Worm (Caenorhabditis elegans) whole organism, young adult: ENCODE measurements around the gene T04C12.11.

Experiments used
- B0035.1 ChIP-seq: sonication (generic microtip); optimal IDR thresholded peaks from 2 replicates; lab custom pipeline; 2016; ENCODE audit warnings: missing genetic modification characterization, mild to moderate bottlenecking, missing compliant biosample characterization, missing genotype, missing genetic modification reagents
- C06A6.2 ChIP-seq: fragments of 200-800 bp; sonication (Bioruptor generic); conservative IDR thresholded peaks from 2 replicates; pipeline ENCODE4 v1.3.6; 2022; ENCODE audit warnings: missing genetic modification characterization, missing compliant biosample characterization
- F33H1.4 ChIP-seq: fragments of 200-800 bp; sonication (Bioruptor generic); IDR thresholded peaks from 2 replicates; pipeline ENCODE4 v1.3.6; 2022; ENCODE audit warnings: missing genetic modification reagents, missing genetic modification characterization, missing compliant biosample characterization
- F39B2.1 ChIP-seq: fragments of 200-800 bp; sonication (Bioruptor generic); IDR thresholded peaks from 2 replicates; pipeline ENCODE4 v1.3.6; 2022; ENCODE audit warnings: missing genetic modification reagents, missing genetic modification characterization, missing compliant biosample characterization
- F52B5.7 ChIP-seq: sonication (generic microtip); optimal IDR thresholded peaks from 2 replicates; lab custom pipeline; 2016; ENCODE audit warnings: mild to moderate bottlenecking, missing genetic modification characterization, missing compliant biosample characterization
- F55B11.4 ChIP-seq: sonication (generic microtip); optimal IDR thresholded peaks from 2 replicates; lab custom pipeline; 2016; ENCODE audit warnings: missing compliant biosample characterization, missing genetic modification characterization, borderline replicate concordance; ENCODE audit not compliant: insufficient read depth
- F57C9.4 ChIP-seq: sonication (generic microtip); optimal IDR thresholded peaks from 2 replicates; lab custom pipeline; 2017; ENCODE audit warnings: mild to moderate bottlenecking, missing genetic modification characterization, missing compliant biosample characterization
- K11D2.4 ChIP-seq: fragments of 200-800 bp; sonication (Bioruptor generic); IDR thresholded peaks from 2 replicates; pipeline ENCODE4 v1.3.6; 2022; ENCODE audit warnings: missing genetic modification reagents, missing genetic modification characterization, missing compliant biosample characterization
- K12H6.12 ChIP-seq: fragments of 200-800 bp; sonication (Bioruptor generic); optimal IDR thresholded peaks from 2 replicates; lab custom pipeline; 2018; ENCODE audit warnings: mild to moderate bottlenecking, missing genetic modification characterization, missing compliant biosample characterization
- Y95B8A.8 ChIP-seq: fragments of 200-800 bp; sonication (Bioruptor generic); IDR thresholded peaks from 2 replicates; pipeline ENCODE4 v1.3.6; 2022; ENCODE audit warnings: missing genetic modification reagents, missing genetic modification characterization, missing compliant biosample characterization
- aptf-2 ChIP-seq: fragments of 200-800 bp; sonication (Bioruptor generic); conservative IDR thresholded peaks from 2 replicates; pipeline ENCODE4 v1.3.6; 2022; ENCODE audit warnings: missing genetic modification reagents, missing genetic modification characterization, missing compliant biosample characterization
- attf-5 ChIP-seq: fragments of 200-800 bp; sonication (Bioruptor generic); optimal IDR thresholded peaks from 2 replicates; lab custom pipeline; 2018; ENCODE audit warnings: mild to moderate bottlenecking, missing genetic modification characterization, missing compliant biosample characterization
- cebp-1 ChIP-seq, 2 experiments: fragments of 200-800 bp in 1 of 2; sonication (Bioruptor generic) in 1 of 2; sonication (generic microtip) in 1 of 2; IDR thresholded peaks in 1 of 2; optimal IDR thresholded peaks in 1 of 2; 2 replicates each; pipeline versions ENCODE4 v1.3.6 to Lab custom; 2017 to 2022; ENCODE audit warnings: missing compliant biosample characterization in 2 of 2, missing genetic modification characterization in 2 of 2, mild to moderate bottlenecking in 1 of 2, missing genetic modification reagents in 1 of 2, moderate library complexity in 1 of 2
- ceh-27 ChIP-seq: fragments of 200-800 bp; sonication (Bioruptor generic); optimal IDR thresholded peaks from 2 replicates; lab custom pipeline; 2018; ENCODE audit warnings: mild to moderate bottlenecking, missing genetic modification characterization, moderate library complexity, missing compliant biosample characterization
- ceh-58 ChIP-seq: fragments of 200-800 bp; sonication (Bioruptor generic); IDR thresholded peaks from 2 replicates; pipeline ENCODE4 v1.3.6; 2022; ENCODE audit warnings: missing genetic modification characterization, missing compliant biosample characterization
- dox-1 ChIP-seq: fragments of 200-800 bp; sonication (Bioruptor generic); IDR thresholded peaks from 2 replicates; pipeline ENCODE4 v1.3.6; 2022; ENCODE audit warnings: missing genetic modification reagents, missing genetic modification characterization, missing compliant biosample characterization
- hmg-1.2 ChIP-seq: fragments of 200-800 bp; sonication (Bioruptor generic); IDR thresholded peaks from 2 replicates; pipeline ENCODE4 v1.3.6; 2022; ENCODE audit warnings: missing genetic modification reagents, missing genetic modification characterization, missing compliant biosample characterization
- lin-40 ChIP-seq: sonication (generic microtip); optimal IDR thresholded peaks from 2 replicates; lab custom pipeline; 2016; ENCODE audit warnings: missing genetic modification characterization, mild to moderate bottlenecking, missing compliant biosample characterization, missing genotype, missing genetic modification reagents
- lsl-1 ChIP-seq: fragments of 200-800 bp; sonication (Bioruptor generic); optimal IDR thresholded peaks from 2 replicates; lab custom pipeline; 2018; ENCODE audit warnings: mild to moderate bottlenecking, missing genetic modification characterization, moderate library complexity, missing compliant biosample characterization
- madf-3 ChIP-seq: fragments of 200-800 bp; sonication (Bioruptor generic); IDR thresholded peaks from 2 replicates; pipeline ENCODE4 v1.3.6; 2022; ENCODE audit warnings: missing genetic modification reagents, missing genetic modification characterization, missing compliant biosample characterization
- madf-6 ChIP-seq: fragments of 200-800 bp; sonication (Bioruptor generic); IDR thresholded peaks from 2 replicates; pipeline ENCODE4 v1.3.6; 2022; ENCODE audit warnings: missing genetic modification reagents, missing genetic modification characterization, missing compliant biosample characterization
- mcd-1 ChIP-seq: fragments of 200-800 bp; sonication (Bioruptor generic); IDR thresholded peaks from 2 replicates; pipeline ENCODE4 v1.3.6; 2022; ENCODE audit warnings: missing genetic modification reagents, missing genetic modification characterization, missing compliant biosample characterization
- nfyb-1 ChIP-seq: fragments of 200-800 bp; sonication (Bioruptor generic); IDR thresholded peaks from 2 replicates; pipeline ENCODE4 v1.3.6; 2022; ENCODE audit warnings: missing genetic modification reagents, missing genetic modification characterization, missing compliant biosample characterization
- nhr-80 ChIP-seq: sonication (generic microtip); optimal IDR thresholded peaks from 2 replicates; lab custom pipeline; 2016; ENCODE audit warnings: missing genetic modification characterization, missing compliant biosample characterization
- pbrm-1 ChIP-seq: fragments of 200-800 bp; sonication (Bioruptor generic); IDR thresholded peaks from 2 replicates; pipeline ENCODE4 v1.3.6; 2022; ENCODE audit warnings: missing genetic modification reagents, missing genetic modification characterization, missing compliant biosample characterization
- rpc-1 ChIP-seq, 2 experiments: fragments of 150-350 bp in 1 of 2; sonication (generic microtip) in 1 of 2; optimal IDR thresholded peaks; 2 replicates each; lab custom pipeline; 2014 to 2018; ENCODE audit warnings: missing biosample characterization in 1 of 2, missing genetic modification characterization in 1 of 2, missing genetic modification reagents in 1 of 2, missing genotype in 1 of 2
- snpc-1.1 ChIP-seq: sonication (generic microtip); optimal IDR thresholded peaks from 2 replicates; lab custom pipeline; 2017; ENCODE audit warnings: missing genetic modification characterization, mild to moderate bottlenecking, missing compliant biosample characterization, antibody characterized with exemption, moderate library complexity, missing genotype, missing genetic modification reagents; ENCODE audit not compliant: insufficient read depth
- snpc-3.4 ChIP-seq: sonication (generic microtip); optimal IDR thresholded peaks from 2 replicates; lab custom pipeline; 2017; ENCODE audit warnings: missing genetic modification characterization, mild to moderate bottlenecking, missing compliant biosample characterization, antibody characterized with exemption, moderate library complexity, missing genotype, missing genetic modification reagents
- somi-1 ChIP-seq: fragments of 200-800 bp; sonication (Bioruptor generic); optimal IDR thresholded peaks from 2 replicates; lab custom pipeline; 2018; ENCODE audit warnings: mild to moderate bottlenecking, missing genetic modification characterization, missing compliant biosample characterization
- sptf-2 ChIP-seq: fragments of 200-800 bp; sonication (Bioruptor generic); optimal IDR thresholded peaks from 2 replicates; lab custom pipeline; 2018; ENCODE audit warnings: mild to moderate bottlenecking, missing genetic modification characterization, missing compliant biosample characterization
- tbx-9 ChIP-seq: sonication (generic microtip); optimal IDR thresholded peaks from 2 replicates; lab custom pipeline; 2016; ENCODE audit warnings: borderline replicate concordance, missing genetic modification characterization, inconsistent platforms, missing compliant biosample characterization
- unc-130 ChIP-seq: sonication (generic microtip); optimal IDR thresholded peaks from 2 replicates; lab custom pipeline; 2016; ENCODE audit warnings: missing genetic modification reagents, missing genetic modification characterization, missing compliant biosample characterization
- xnd-1 ChIP-seq: sonication (generic microtip); optimal IDR thresholded peaks from 2 replicates; lab custom pipeline; 2016; ENCODE audit warnings: missing genotype, missing genetic modification reagents, missing genetic modification characterization, missing compliant biosample characterization
- zfh-2 ChIP-seq: fragments of 200-800 bp; sonication (Bioruptor generic); conservative IDR thresholded peaks from 2 replicates; pipeline ENCODE4 v1.3.6; 2022; ENCODE audit warnings: missing genetic modification reagents, missing genetic modification characterization, missing compliant biosample characterization
- ztf-3 ChIP-seq: fragments of 200-800 bp; sonication (Bioruptor generic); optimal IDR thresholded peaks from 2 replicates; lab custom pipeline; 2018; ENCODE audit warnings: mild to moderate bottlenecking, missing genetic modification characterization, missing compliant biosample characterization

T04C12.11 gene

DNA sequence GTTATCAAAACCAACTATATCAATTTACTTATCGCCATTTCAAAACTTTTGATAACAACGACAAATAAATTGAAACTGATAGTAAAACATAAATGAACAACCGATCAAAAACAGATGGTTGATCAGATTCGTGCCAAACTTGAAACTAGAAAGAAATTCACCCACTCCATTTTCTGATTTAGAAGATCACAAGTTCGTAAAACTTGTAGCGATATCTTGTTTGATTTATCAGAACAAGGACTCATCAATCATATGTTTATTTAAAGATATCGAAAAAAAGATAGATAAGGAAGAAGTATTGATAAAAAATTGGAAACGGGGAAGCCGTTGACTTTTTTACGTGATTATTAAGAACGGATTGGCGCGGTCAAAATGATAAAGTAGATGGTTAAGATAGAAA lies 27.0 kb upstream of the T04C12.11 start (continued):
- TF ChIP-seq madf-3 (GFP tag; lab: Robert Waterston, UW) (no peak), F55B11.4 (no peak)
- TF ChIP-seq, all 124 proteins: peak for 2

DNA sequence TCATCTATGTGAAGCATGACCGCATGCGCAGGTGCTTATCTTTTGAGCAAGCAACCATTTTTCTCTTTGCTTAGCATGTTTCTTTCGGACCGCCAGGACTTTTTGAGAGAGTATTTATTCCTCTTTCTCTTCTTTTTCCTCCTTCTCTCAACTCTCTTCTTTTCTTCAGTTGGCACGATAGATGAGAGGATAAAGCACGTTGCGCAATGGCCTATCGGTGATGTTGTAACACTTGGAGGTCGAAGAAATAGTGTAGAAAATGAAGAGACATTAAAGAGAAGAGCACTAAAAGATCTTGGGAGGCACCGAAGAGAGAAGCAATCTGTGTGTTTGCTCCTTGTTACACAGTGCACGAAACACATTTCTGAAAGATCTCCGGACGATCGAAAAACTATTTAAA lies 23.6 kb upstream of the T04C12.11 start:
- TF ChIP-seq dox-1 (GFP tag; lab: Robert Waterston, UW) (no peak), somi-1 (GFP tag; lab: Kevin White, UChicago) (no peak), hmg-1.2 (GFP tag; lab: Robert Waterston, UW) (peak; percentile 45; the same call in 1 of the 2 replicates)

DNA sequence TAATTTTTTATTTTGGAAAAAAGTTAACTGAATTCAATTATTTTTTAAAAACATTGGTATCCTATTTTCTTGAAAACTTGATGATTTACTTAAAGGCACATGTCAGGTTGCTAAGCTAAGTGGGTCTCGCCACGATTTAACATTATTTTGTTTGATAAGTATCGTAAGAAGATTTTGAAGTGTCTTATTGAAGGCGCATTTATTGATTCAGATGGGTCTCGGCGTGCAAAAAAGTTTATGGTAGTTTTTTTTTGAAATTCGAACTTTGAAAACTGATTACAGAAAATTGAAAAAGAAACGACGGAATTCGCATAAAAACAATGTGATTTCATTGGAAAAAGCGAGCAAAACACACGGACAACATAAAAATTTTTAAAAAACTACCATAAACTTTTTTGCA lies 22.9 kb upstream of the T04C12.11 start:
- TF ChIP-seq attf-5 (GFP tag; lab: Kevin White, UChicago) (no peak), lsl-1 (GFP tag; lab: Kevin White, UChicago) (peak; percentile 77), snpc-1.1 (tag; lab: Kevin White, UChicago) (no peak), B0035.1 (tag; lab: Kevin White, UChicago) (no peak), snpc-3.4 (tag; lab: Kevin White, UChicago) (no peak), aptf-2 (GFP tag; lab: Robert Waterston, UW) (no peak), somi-1 (GFP tag; lab: Kevin White, UChicago) (no peak), F33H1.4 (peak; percentile 57; the same call in 1 of the 2 replicates), tbx-9 (tag; lab: Kevin White, UChicago) (no peak), xnd-1 (tag; lab: Kevin White, UChicago) (no peak), madf-6 (GFP tag; lab: Robert Waterston, UW) (peak; percentile 34; the same call in 1 of the 2 replicates)

DNA sequence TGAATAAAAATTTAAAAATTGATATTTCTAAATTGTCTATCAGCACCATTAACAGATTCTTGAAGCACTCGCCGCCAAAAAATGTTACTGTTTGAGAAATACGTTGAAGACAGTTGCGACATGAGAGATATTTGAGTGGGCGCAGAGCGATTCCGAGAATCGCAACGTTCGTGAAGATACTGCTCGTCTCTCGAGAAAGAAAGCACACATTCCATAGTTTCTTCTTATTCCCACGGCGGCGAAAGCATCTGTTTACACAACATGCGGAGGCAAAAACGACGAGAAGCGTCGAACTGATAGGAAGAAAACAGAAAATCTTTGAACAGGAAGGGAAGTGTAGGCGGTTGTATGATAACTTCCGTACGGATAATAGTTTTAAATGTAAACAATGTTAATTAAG lies 22.4 kb upstream of the T04C12.11 start:
- peak; percentile 42 for TF ChIP-seq somi-1 (GFP tag; lab: Kevin White, UChicago)
- TF ChIP-seq C06A6.2 (GFP tag; lab: Robert Waterston, UW) = 0 out of 2 replicates have a peak, but pooled peaks have one; percentile 44
- TF ChIP-seq F57C9.4 (tag; lab: Kevin White, UChicago) = no peak
- no peak for TF ChIP-seq sptf-2 (GFP tag; lab: Kevin White, UChicago)
- TF ChIP-seq mcd-1 (GFP tag; lab: Robert Waterston, UW) = no peak
- peak; percentile 46 for TF ChIP-seq F52B5.7 (tag; lab: Kevin White, UChicago)
- TF ChIP-seq nfyb-1 = peak; percentile 40; the same call in 1 of the 2 replicates
- TF ChIP-seq Y95B8A.8 (GFP tag; lab: Robert Waterston, UW) = 0 out of 2 replicates have a peak, but pooled peaks have one; percentile 9
- 0 out of 2 replicates have a peak, but pooled peaks have one; percentile 15 for TF ChIP-seq K11D2.4 (GFP tag; lab: Robert Waterston, UW)
- TF ChIP-seq K12H6.12 (tag; lab: Kevin White, UChicago) = peak; percentile 15
- no peak for TF ChIP-seq unc-130
- TF ChIP-seq lin-40 (tag; lab: Kevin White, UChicago) = peak; percentile 6

DNA sequence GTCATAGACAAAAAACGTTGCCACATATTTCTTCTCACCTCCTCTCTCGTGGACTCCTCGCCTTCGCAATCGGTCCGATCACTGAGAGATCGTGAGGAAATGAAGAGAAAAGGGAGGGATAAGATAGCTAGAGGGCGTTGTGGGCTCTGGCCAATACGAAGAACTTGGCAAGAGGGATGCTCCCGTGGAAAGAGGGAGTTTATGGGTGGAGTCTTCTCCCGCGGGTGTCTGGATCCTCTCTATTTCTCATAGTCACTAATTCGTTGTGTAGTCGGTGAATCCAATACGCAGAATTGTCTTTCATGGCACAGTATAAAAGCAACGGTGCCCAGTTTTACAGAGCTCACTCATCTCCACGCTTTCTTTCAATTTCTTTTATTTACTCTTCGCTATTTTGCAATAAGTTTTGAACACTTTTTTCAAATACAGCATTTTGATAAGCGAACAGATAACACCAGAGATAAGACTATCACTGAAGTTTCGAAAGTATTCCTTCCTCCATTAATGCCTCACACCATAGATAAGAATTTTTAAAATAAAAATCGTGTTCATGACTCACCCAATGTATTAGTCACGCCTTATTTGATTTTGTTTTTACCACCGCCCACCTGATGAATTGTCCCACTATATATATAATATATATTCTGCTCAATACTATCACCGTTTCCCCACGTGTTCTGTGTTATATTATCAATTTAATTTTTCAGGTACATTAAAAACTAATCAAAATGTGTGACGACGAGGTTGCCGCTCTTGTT lies 20.4 kb upstream of the T04C12.11 start, which contains the start of gene act-1:
act-1 (plus strand) TSS at position 708 of the 758 bp plus-strand sequence.
- TF ChIP-seq mcd-1 (GFP tag; lab: Robert Waterston, UW) (peak; percentile 33; the same call in 1 of the 2 replicates), somi-1 (GFP tag; lab: Kevin White, UChicago) (no peak), zfh-2 (GFP tag; lab: Robert Waterston, UW) (peak; percentile 83), cebp-1 (GFP tag; IDR thresholded peaks at IDR 0.05; lab: Robert Waterston, UW) (no peak), cebp-1 (tag; optimal IDR thresholded peaks at IDR 0.05; lab: Kevin White, UChicago) (peak; percentile 7), ceh-58 (no peak), ceh-27 (peak; percentile 4), rpc-1 (optimal IDR thresholded peaks at IDR 0.05; lab: Kevin White, UChicago) (no peak), rpc-1 (tag; optimal IDR thresholded peaks at IDR 0.05; lab: Kevin White, UChicago) (no peak), F39B2.1 (GFP tag; lab: Robert Waterston, UW) (no peak), ztf-3 (GFP tag; lab: Kevin White, UChicago) (no peak), hmg-1.2 (GFP tag; lab: Robert Waterston, UW) (peak; percentile 23; the same call in 1 of the 2 replicates), pbrm-1 (GFP tag; lab: Robert Waterston, UW) (0 out of 2 replicates have a peak, but pooled peaks have one; percentile 40), nhr-80 (tag; lab: Kevin White, UChicago) (peak; percentile 20)
